Fruit fly (Drosophila melanogaster) whole organism, embryonic: ENCODE results near the gene CG43295.
A peak's percentile ranks its signal among the peaks of the same experiment; 100 is the strongest.

Experiments
- Atf3 ChIP-seq: fragments of 200-800 bp; sonication (Bioruptor generic); optimal IDR thresholded peaks from 3 replicates; lab custom pipeline; 2016; ENCODE audit warnings: missing biosample characterization, missing genetic modification characterization
- CG10147 ChIP-seq: fragments of 200-800 bp; sonication (Bioruptor generic); optimal IDR thresholded peaks from 2 replicates; lab custom pipeline; 2019; ENCODE audit warnings: missing biosample characterization, mild to moderate bottlenecking, missing genetic modification characterization, moderate library complexity
- CG10543 ChIP-seq: fragments of 200-800 bp; sonication (Bioruptor generic); optimal IDR thresholded peaks from 3 replicates; lab custom pipeline; 2017; ENCODE audit warnings: missing biosample characterization, mild to moderate bottlenecking, missing genetic modification characterization, moderate library complexity
- CG10565 ChIP-seq: fragments of 200-800 bp; sonication (Bioruptor generic); optimal IDR thresholded peaks from 3 replicates; lab custom pipeline; 2016; ENCODE audit warnings: missing biosample characterization, mild to moderate bottlenecking, missing genetic modification characterization
- CG10654 ChIP-seq: fragments of 200-800 bp; sonication (Bioruptor generic); optimal IDR thresholded peaks from 2 replicates; lab custom pipeline; 2016; ENCODE audit warnings: missing biosample characterization, missing genetic modification characterization
- CG11093 ChIP-seq: fragments of 200-800 bp; sonication (Bioruptor generic); IDR thresholded peaks from 3 replicates; pipeline ENCODE4 v1.3.6; 2022; ENCODE audit warnings: missing biosample characterization, missing genetic modification characterization
- CG1529 ChIP-seq: fragments of 200-800 bp; sonication (Bioruptor generic); optimal IDR thresholded peaks from 3 replicates; lab custom pipeline; 2018; ENCODE audit warnings: missing biosample characterization, missing genetic modification characterization
- CG16813 ChIP-seq: fragments of 200-800 bp; sonication (Bioruptor generic); IDR thresholded peaks from 3 replicates; pipeline ENCODE4 v1.3.6; 2022; ENCODE audit warnings: missing biosample characterization, missing genetic modification characterization; ENCODE audit not compliant: partially characterized antibody
- CG17361 ChIP-seq: fragments of 200-800 bp; sonication (Bioruptor generic); IDR thresholded peaks from 3 replicates; pipeline ENCODE4 v1.3.6; 2022; ENCODE audit warnings: missing biosample characterization, missing genetic modification characterization
- CG17802 ChIP-seq: fragments of 200-800 bp; sonication (Bioruptor generic); optimal IDR thresholded peaks from 2 replicates; lab custom pipeline; 2018; ENCODE audit warnings: missing biosample characterization, mild to moderate bottlenecking, missing genetic modification characterization, moderate library complexity
- CG18764 ChIP-seq: fragments of 200-800 bp; sonication (Bioruptor generic); optimal IDR thresholded peaks from 3 replicates; lab custom pipeline; 2016; ENCODE audit warnings: missing biosample characterization, missing genetic modification characterization
- CG3281 ChIP-seq: fragments of 200-800 bp; sonication (Bioruptor generic); optimal IDR thresholded peaks from 3 replicates; lab custom pipeline; 2017; ENCODE audit warnings: missing biosample characterization, mild to moderate bottlenecking, missing genetic modification characterization
- CG3407 ChIP-seq: fragments of 200-800 bp; sonication (Bioruptor generic); optimal IDR thresholded peaks from 2 replicates; lab custom pipeline; 2018; ENCODE audit warnings: missing biosample characterization, mild to moderate bottlenecking, missing genetic modification characterization
- CG34376 ChIP-seq: fragments of 200-800 bp; sonication (Bioruptor generic); optimal IDR thresholded peaks from 2 replicates; lab custom pipeline; 2018; ENCODE audit warnings: missing biosample characterization, mild to moderate bottlenecking, missing genetic modification characterization
- CG42726 ChIP-seq: fragments of 200-800 bp; sonication (Bioruptor generic); IDR thresholded peaks from 2 replicates; pipeline ENCODE4 v1.3.6; 2022; ENCODE audit warnings: missing biosample characterization, missing genetic modification characterization; ENCODE audit not compliant: partially characterized antibody
- CG4282 ChIP-seq: fragments of 200-800 bp; sonication (Bioruptor generic); optimal IDR thresholded peaks from 2 replicates; lab custom pipeline; 2016; ENCODE audit warnings: missing biosample characterization, missing genetic modification characterization
- CG7357 ChIP-seq: fragments of 200-800 bp; sonication (Bioruptor generic); IDR thresholded peaks from 3 replicates; pipeline ENCODE4 v1.3.6; 2022; ENCODE audit warnings: missing biosample characterization, missing genetic modification characterization
- CG9932 ChIP-seq: fragments of 200-800 bp; sonication (Bioruptor generic); IDR thresholded peaks from 2 replicates; pipeline ENCODE4 v1.3.6; 2022; ENCODE audit warnings: missing biosample characterization, missing genetic modification characterization
- D19A ChIP-seq: fragments of 200-800 bp; optimal IDR thresholded peaks from 3 replicates; lab custom pipeline; 2019; ENCODE audit warnings: missing biosample characterization, mild to moderate bottlenecking, missing genetic modification characterization, moderate library complexity
- Dad ChIP-seq: fragments of 200-800 bp; sonication (Bioruptor generic); optimal IDR thresholded peaks from 3 replicates; lab custom pipeline; 2016; ENCODE audit warnings: missing biosample characterization, missing genetic modification characterization
- Dbx ChIP-seq: fragments of 200-800 bp; sonication (Bioruptor generic); IDR thresholded peaks from 3 replicates; pipeline ENCODE4 v1.3.6; 2022; ENCODE audit warnings: missing biosample characterization, missing genetic modification characterization
- Dip3 ChIP-seq: fragments of 200-800 bp; sonication (Bioruptor generic); optimal IDR thresholded peaks from 3 replicates; lab custom pipeline; 2016; ENCODE audit warnings: missing biosample characterization, missing genetic modification characterization
- Gug ChIP-seq: fragments of 200-800 bp; sonication (Bioruptor generic); IDR thresholded peaks from 4 replicates; pipeline ENCODE4 v1.3.6; 2022; ENCODE audit warnings: missing biosample characterization, missing genetic modification characterization
- HHEX ChIP-seq: fragments of 200-800 bp; sonication (Bioruptor generic); optimal IDR thresholded peaks from 3 replicates; lab custom pipeline; 2017; ENCODE audit warnings: missing biosample characterization, mild to moderate bottlenecking, missing genetic modification characterization, missing genetic modification reagents
- Max ChIP-seq: fragments of 200-800 bp; sonication (Bioruptor generic); optimal IDR thresholded peaks from 2 replicates; lab custom pipeline; 2016; ENCODE audit warnings: missing biosample characterization, mild to moderate bottlenecking, missing genetic modification characterization
- Nf-YA ChIP-seq: fragments of 200-800 bp; sonication (Bioruptor generic); IDR thresholded peaks from 2 replicates; pipeline ENCODE4 v1.3.6; 2022; ENCODE audit warnings: missing biosample characterization, missing genetic modification characterization
- Rfx ChIP-seq: fragments of 200-800 bp; sonication (Bioruptor generic); IDR thresholded peaks from 2 replicates; pipeline ENCODE4 v1.3.6; 2022; ENCODE audit warnings: missing biosample characterization, missing genetic modification characterization
- Sry-δ ChIP-seq: fragments of 200-800 bp; sonication (Bioruptor generic); optimal IDR thresholded peaks from 2 replicates; lab custom pipeline; 2016; ENCODE audit warnings: missing biosample characterization, missing genetic modification characterization
- Trl ChIP-seq, 3 experiments: fragments of >200 bp in 2 of 3; fragments of 200-800 bp in 1 of 3; sonication (Bioruptor generic) in 1 of 3; optimal IDR thresholded peaks; 2 replicates in 1 of 3; 3 replicates in 2 of 3; lab custom pipeline; 2016 to 2017; ENCODE audit warnings: missing biosample characterization in 1 of 3, missing genetic modification characterization in 1 of 3
- ash1 ChIP-seq: fragments of 200-800 bp; sonication (Bioruptor generic); optimal IDR thresholded peaks from 2 replicates; lab custom pipeline; 2018; ENCODE audit warnings: missing biosample characterization, mild to moderate bottlenecking, missing genetic modification characterization
- bowl ChIP-seq: fragments of 200-800 bp; sonication (Bioruptor generic); IDR thresholded peaks from 2 replicates; pipeline ENCODE4 v1.3.6; 2022; ENCODE audit warnings: missing biosample characterization, missing genetic modification characterization
- crc ChIP-seq: fragments of 200-800 bp; sonication (Bioruptor generic); optimal IDR thresholded peaks from 2 replicates; lab custom pipeline; 2016; ENCODE audit warnings: missing biosample characterization, missing genetic modification characterization
- croc ChIP-seq: fragments of 200-800 bp; sonication (Bioruptor generic); conservative IDR thresholded peaks from 3 replicates; pipeline ENCODE4 v1.3.6; 2022; ENCODE audit warnings: missing biosample characterization, missing genetic modification characterization
- dm ChIP-seq: fragments of 200-800 bp; sonication (Bioruptor generic); optimal IDR thresholded peaks from 3 replicates; lab custom pipeline; 2016; ENCODE audit warnings: missing biosample characterization, missing genetic modification characterization
- emc ChIP-seq: fragments of 200-800 bp; sonication (Bioruptor generic); optimal IDR thresholded peaks from 2 replicates; lab custom pipeline; 2016; ENCODE audit warnings: missing biosample characterization, missing genetic modification characterization
- exex ChIP-seq: fragments of 200-800 bp; sonication (Bioruptor generic); optimal IDR thresholded peaks from 4 replicates; lab custom pipeline; 2018; ENCODE audit warnings: missing biosample characterization, mild to moderate bottlenecking, missing genetic modification characterization, moderate library complexity
- eyg ChIP-seq: fragments of 200-800 bp; sonication (Bioruptor generic); optimal IDR thresholded peaks from 3 replicates; lab custom pipeline; 2016; ENCODE audit warnings: missing biosample characterization, missing genetic modification characterization
- h ChIP-seq: fragments of >200 bp; optimal IDR thresholded peaks from 2 replicates; lab custom pipeline; 2017
- her ChIP-seq: fragments of 200-800 bp; sonication (Bioruptor generic); optimal IDR thresholded peaks from 2 replicates; lab custom pipeline; 2016; ENCODE audit warnings: missing biosample characterization, missing genetic modification characterization
- hth ChIP-seq: fragments of >200 bp; optimal IDR thresholded peaks from 2 replicates; lab custom pipeline; 2017; ENCODE audit warnings: inconsistent platforms
- jigr1 ChIP-seq: fragments of 200-800 bp; sonication (Bioruptor generic); IDR thresholded peaks from 3 replicates; pipeline ENCODE4 v1.3.6; 2022; ENCODE audit warnings: missing biosample characterization, missing genetic modification characterization
- lola ChIP-seq, 3 experiments: fragments of >200 bp in 2 of 3; fragments of 200-800 bp in 1 of 3; sonication (Bioruptor generic) in 1 of 3; optimal IDR thresholded peaks; 2 replicates each; lab custom pipeline; 2017 to 2019; ENCODE audit warnings: missing biosample characterization in 3 of 3, missing genetic modification characterization in 3 of 3, mild to moderate bottlenecking in 1 of 3, moderate library complexity in 1 of 3
- lov ChIP-seq, 2 experiments: fragments of 200-800 bp in 1 of 2; fragments of >200 bp in 1 of 2; sonication (Bioruptor generic) in 1 of 2; IDR thresholded peaks in 1 of 2; optimal IDR thresholded peaks in 1 of 2; 2 replicates in 1 of 2; 3 replicates in 1 of 2; pipeline versions ENCODE4 v1.3.6 to Lab custom; 2017 to 2022; ENCODE audit warnings: missing biosample characterization in 1 of 2, missing genetic modification characterization in 1 of 2
- nom ChIP-seq: fragments of 200-800 bp; sonication (Bioruptor generic); optimal IDR thresholded peaks from 2 replicates; lab custom pipeline; 2017; ENCODE audit warnings: missing biosample characterization, missing genetic modification characterization, mild to moderate bottlenecking, moderate library complexity, missing genetic modification reagents
- onecut ChIP-seq: fragments of 200-800 bp; sonication (Bioruptor generic); IDR thresholded peaks from 2 replicates; pipeline ENCODE4 v1.3.6; 2022; ENCODE audit warnings: missing biosample characterization, missing genetic modification characterization
- sd ChIP-seq: fragments of 200-800 bp; sonication (Bioruptor generic); optimal IDR thresholded peaks from 3 replicates; lab custom pipeline; 2018; ENCODE audit warnings: missing biosample characterization, mild to moderate bottlenecking, missing genetic modification characterization, moderate library complexity
- sqz ChIP-seq: fragments of 200-800 bp; sonication (Bioruptor generic); optimal IDR thresholded peaks from 3 replicates; lab custom pipeline; 2018; ENCODE audit warnings: missing biosample characterization, mild to moderate bottlenecking, missing genetic modification characterization
- zen2 ChIP-seq: fragments of 200-800 bp; sonication (Bioruptor generic); IDR thresholded peaks from 3 replicates; pipeline ENCODE4 v1.3.6; 2022; ENCODE audit warnings: missing biosample characterization, missing genetic modification characterization; ENCODE audit not compliant: partially characterized antibody
- zfh1 ChIP-seq: fragments of 200-800 bp; sonication (Bioruptor generic); IDR thresholded peaks from 3 replicates; pipeline ENCODE4 v1.3.6; 2022; ENCODE audit warnings: missing biosample characterization, missing genetic modification characterization

The CG43295 gene

DNA sequence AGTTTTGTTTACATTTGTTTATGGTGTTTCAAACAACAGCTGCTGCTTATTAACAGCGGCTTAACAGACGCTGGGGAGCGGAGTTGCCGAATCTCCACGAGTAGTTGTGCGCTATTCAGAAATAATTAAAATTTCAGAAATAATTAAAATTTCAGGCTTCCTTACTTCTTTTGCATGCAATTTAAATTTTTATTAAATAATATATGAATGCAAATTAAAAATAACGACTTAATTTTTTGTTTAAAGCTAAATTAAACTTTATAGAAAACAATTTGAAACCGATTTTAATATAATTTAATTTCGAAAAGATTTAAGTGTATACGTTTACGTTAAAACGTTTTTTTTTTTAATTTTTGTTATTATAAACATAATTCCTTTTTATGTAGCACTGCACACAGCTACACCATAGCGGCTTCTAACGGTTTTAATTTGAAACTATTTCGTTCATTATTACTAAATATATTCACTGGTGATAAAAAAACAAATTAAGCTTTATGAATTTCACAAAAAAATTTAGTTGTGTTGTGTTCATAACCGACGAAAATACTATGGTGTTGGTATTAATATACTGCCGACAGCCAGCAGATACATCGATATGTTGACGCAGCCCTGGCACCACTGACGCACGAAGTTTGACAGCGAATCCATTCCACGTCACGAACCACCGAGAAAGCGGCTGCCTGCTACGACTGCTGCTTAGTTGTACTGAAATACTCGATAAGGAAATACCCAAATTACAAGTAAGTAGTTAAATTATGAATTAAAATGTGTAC lies 23.5 kb downstream of the CG43295 start, which contains the start of gene SsRbeta (continued):
- TF ChIP-seq CG3407 (GFP tag; lab: Kevin White, UChicago) (no peak), CG10147 (GFP tag; lab: Kevin White, UChicago) (no peak), Atf3 (GFP tag; lab: Kevin White, UChicago) (peak; percentile 2), lola (GFP tag; optimal IDR thresholded peaks at IDR 0.05; lab: Kevin White, UChicago) (peak in 1 of 3 experiments; percentile 32), her (GFP tag; lab: Kevin White, UChicago) (no peak), D19A (tag; lab: Kevin White, UChicago) (peak; percentile 31), emc (GFP tag; lab: Kevin White, UChicago) (no peak), CG9932 (GFP tag; lab: Robert Waterston, UW) (peak; percentile 76), CG11093 (GFP tag; lab: Robert Waterston, UW) (no peak), Dip3 (GFP tag; lab: Kevin White, UChicago) (no peak), CG10654 (GFP tag; lab: Kevin White, UChicago) (no peak), CG7357 (0 out of 3 replicates have a peak, but pooled peaks have one; percentile 6), Dbx (GFP tag; lab: Robert Waterston, UW) (peak; percentile 20; the same call in 2 of the 3 replicates), Rfx (GFP tag; lab: Robert Waterston, UW) (peak; percentile 66), CG3281 (GFP tag; lab: Kevin White, UChicago) (no peak), eyg (GFP tag; lab: Kevin White, UChicago) (no peak), bowl (GFP tag; lab: Robert Waterston, UW) (no peak), CG17802 (no peak), ash1 (GFP tag; lab: Kevin White, UChicago) (no peak), Dad (GFP tag; lab: Kevin White, UChicago) (no peak), CG10565 (GFP tag; lab: Kevin White, UChicago) (no peak), exex (tag; lab: Kevin White, UChicago) (no peak), CG16813 (GFP tag; lab: Robert Waterston, UW) (peak; percentile 69), dm (GFP tag; lab: Kevin White, UChicago) (no peak), CG42726 (peak; percentile 78; the same call in 1 of the 2 replicates), croc (GFP tag; lab: Robert Waterston, UW) (no peak), onecut (GFP tag; lab: Robert Waterston, UW) (no peak; the same call in 1 of the 2 replicates), CG34376 (GFP tag; lab: Kevin White, UChicago) (no peak), h (no peak), hth (no peak), sd (tag; lab: Kevin White, UChicago) (no peak), CG4282 (no peak), nom (GFP tag; lab: Kevin White, UChicago) (no peak), CG10543 (GFP tag; lab: Kevin White, UChicago) (peak; percentile 54), HHEX (GFP tag; lab: Kevin White, UChicago) (no peak), zen2 (GFP tag; lab: Robert Waterston, UW) (no peak; the same call in 2 of the 3 replicates), Gug (GFP tag; lab: Robert Waterston, UW) (peak; percentile 71), CG17361 (GFP tag; lab: Robert Waterston, UW) (peak; percentile 81), crc (GFP tag; lab: Kevin White, UChicago) (no peak), jigr1 (GFP tag; lab: Robert Waterston, UW) (no peak), CG1529 (GFP tag; lab: Kevin White, UChicago) (no peak), Sry-δ (GFP tag; lab: Kevin White, UChicago) (peak; percentile 60), lov (optimal IDR thresholded peaks at IDR 0.05; lab: Kevin White, UChicago) (no peak), lov (GFP tag; IDR thresholded peaks at IDR 0.05; lab: Robert Waterston, UW) (0 out of 3 replicates have a peak, but pooled peaks have one; percentile 4), sqz (GFP tag; lab: Kevin White, UChicago) (peak; percentile 53), Trl (optimal IDR thresholded peaks at IDR 0.05; lab: Kevin White, UChicago) (no peak), Trl (GFP tag; optimal IDR thresholded peaks at IDR 0.05; lab: Kevin White, UChicago) (no peak), CG18764 (GFP tag; lab: Kevin White, UChicago) (no peak), zfh1 (peak; percentile 79), Nf-YA (GFP tag; lab: Robert Waterston, UW) (0 out of 2 replicates have a peak, but pooled peaks have one; percentile 11), Max (GFP tag; lab: Kevin White, UChicago) (no peak)
